Worm (Caenorhabditis elegans) whole organism, mixed stage, embryonic: ENCODE measurements around the gene ncx-2.

Experiments used
- M03D4.4 ChIP-seq: sonication (generic microtip); optimal IDR thresholded peaks from 2 replicates; lab custom pipeline; 2017; ENCODE audit warnings: mild to moderate bottlenecking, missing genetic modification characterization, missing compliant biosample characterization
- bed-3 ChIP-seq: fragments of 200-800 bp; sonication (Bioruptor generic); optimal IDR thresholded peaks from 3 replicates; lab custom pipeline; 2018; ENCODE audit warnings: mild to moderate bottlenecking, missing genetic modification characterization, moderate library complexity, missing compliant biosample characterization
- blmp-1 ChIP-seq: fragments of 150-350 bp; optimal IDR thresholded peaks from 2 replicates; lab custom pipeline; 2014; ENCODE audit warnings: missing biosample characterization, missing genetic modification characterization
- ceh-43 ChIP-seq: fragments of 200-800 bp; sonication (Bioruptor generic); optimal IDR thresholded peaks from 2 replicates; lab custom pipeline; 2018; ENCODE audit warnings: mild to moderate bottlenecking, missing genetic modification characterization, moderate library complexity, missing compliant biosample characterization
- ceh-83 ChIP-seq: fragments of 200-800 bp; sonication (Bioruptor generic); optimal IDR thresholded peaks from 2 replicates; lab custom pipeline; 2018; ENCODE audit warnings: mild to moderate bottlenecking, missing genetic modification characterization, missing compliant biosample characterization
- ces-1 ChIP-seq: fragments of 150-350 bp; optimal IDR thresholded peaks from 2 replicates; lab custom pipeline; 2014; ENCODE audit warnings: missing biosample characterization, missing genetic modification reagents, missing genetic modification characterization
- cnd-1 ChIP-seq: fragments of 200-800 bp; sonication (Bioruptor generic); optimal IDR thresholded peaks from 2 replicates; lab custom pipeline; 2018; ENCODE audit warnings: mild to moderate bottlenecking, missing genetic modification characterization, missing compliant biosample characterization
- drap-1 ChIP-seq: fragments of 200-800 bp; sonication (Bioruptor generic); optimal IDR thresholded peaks from 3 replicates; lab custom pipeline; 2018; ENCODE audit warnings: mild to moderate bottlenecking, missing genetic modification characterization, missing compliant biosample characterization
- elt-1 ChIP-seq: sonication (generic microtip); optimal IDR thresholded peaks from 2 replicates; lab custom pipeline; 2017; ENCODE audit warnings: missing genetic modification characterization, mild to moderate bottlenecking, missing compliant biosample characterization, antibody characterized with exemption, moderate library complexity, borderline replicate concordance; ENCODE audit not compliant: insufficient read depth
- elt-3 ChIP-seq: fragments of 150-350 bp; optimal IDR thresholded peaks from 2 replicates; lab custom pipeline; 2014; ENCODE audit warnings: missing biosample characterization, missing genetic modification characterization
- hlh-1 ChIP-seq: fragments of 150-350 bp; optimal IDR thresholded peaks from 2 replicates; lab custom pipeline; 2014; ENCODE audit warnings: missing biosample characterization, missing genetic modification reagents, missing genetic modification characterization
- lsy-2 ChIP-seq: fragments of 150-350 bp; optimal IDR thresholded peaks from 2 replicates; lab custom pipeline; 2014; ENCODE audit warnings: missing biosample characterization, missing genetic modification characterization
- mab-5 ChIP-seq: fragments of 150-350 bp; optimal IDR thresholded peaks from 2 replicates; lab custom pipeline; 2014; ENCODE audit warnings: missing biosample characterization, missing genetic modification characterization
- mep-1 ChIP-seq: fragments of 150-350 bp; optimal IDR thresholded peaks from 2 replicates; lab custom pipeline; 2017; ENCODE audit warnings: missing biosample characterization, missing genetic modification reagents, missing genetic modification characterization, inconsistent platforms
- mls-2 ChIP-seq: sonication (generic microtip); optimal IDR thresholded peaks from 2 replicates; lab custom pipeline; 2016; ENCODE audit warnings: mild to moderate bottlenecking, missing genetic modification characterization, moderate library complexity, missing compliant biosample characterization
- nhr-12 ChIP-seq: fragments of 150-350 bp; optimal IDR thresholded peaks from 2 replicates; lab custom pipeline; 2014; ENCODE audit warnings: missing biosample characterization, missing genetic modification characterization
- nhr-2 ChIP-seq: fragments of 150-350 bp; optimal IDR thresholded peaks from 2 replicates; lab custom pipeline; 2014; ENCODE audit warnings: missing biosample characterization, missing genetic modification characterization
- nhr-28 ChIP-seq: fragments of 150-350 bp; optimal IDR thresholded peaks from 2 replicates; lab custom pipeline; 2014; ENCODE audit warnings: missing biosample characterization, missing genetic modification characterization
- nhr-76 ChIP-seq: sonication (generic microtip); optimal IDR thresholded peaks from 2 replicates; lab custom pipeline; 2017; ENCODE audit warnings: missing biosample characterization, missing genetic modification characterization
- pha-4 ChIP-seq: fragments of 150-350 bp; optimal IDR thresholded peaks from 2 replicates; lab custom pipeline; 2018; ENCODE audit warnings: missing biosample characterization, missing genetic modification reagents, missing genetic modification characterization
- sptf-1 ChIP-seq: sonication (generic microtip); optimal IDR thresholded peaks from 2 replicates; lab custom pipeline; 2017; ENCODE audit warnings: mild to moderate bottlenecking, missing genetic modification characterization, moderate library complexity, missing compliant biosample characterization
- tbx-8 ChIP-seq: fragments of 200-800 bp; sonication (Bioruptor generic); optimal IDR thresholded peaks from 2 replicates; lab custom pipeline; 2018; ENCODE audit warnings: mild to moderate bottlenecking, missing genetic modification characterization, moderate library complexity, missing compliant biosample characterization
- unc-120 ChIP-seq: sonication (generic microtip); optimal IDR thresholded peaks from 2 replicates; lab custom pipeline; 2017; ENCODE audit warnings: missing genetic modification characterization, missing compliant biosample characterization; ENCODE audit not compliant: poor library complexity, severe bottlenecking
- unc-39 ChIP-seq: fragments of 150-350 bp; optimal IDR thresholded peaks from 2 replicates; lab custom pipeline; 2014; ENCODE audit warnings: missing biosample characterization, missing genetic modification characterization
- unc-62 ChIP-seq: fragments of 150-350 bp; optimal IDR thresholded peaks from 2 replicates; lab custom pipeline; 2014; ENCODE audit warnings: missing biosample characterization, missing genetic modification reagents, missing genetic modification characterization
- zip-8 ChIP-seq: fragments of 150-350 bp; optimal IDR thresholded peaks from 2 replicates; lab custom pipeline; 2014; ENCODE audit warnings: missing biosample characterization, missing genetic modification characterization
- ztf-11 ChIP-seq: fragments of 150-350 bp; optimal IDR thresholded peaks from 2 replicates; lab custom pipeline; 2014; ENCODE audit warnings: missing biosample characterization, missing genetic modification characterization

The ncx-2 gene

DNA sequence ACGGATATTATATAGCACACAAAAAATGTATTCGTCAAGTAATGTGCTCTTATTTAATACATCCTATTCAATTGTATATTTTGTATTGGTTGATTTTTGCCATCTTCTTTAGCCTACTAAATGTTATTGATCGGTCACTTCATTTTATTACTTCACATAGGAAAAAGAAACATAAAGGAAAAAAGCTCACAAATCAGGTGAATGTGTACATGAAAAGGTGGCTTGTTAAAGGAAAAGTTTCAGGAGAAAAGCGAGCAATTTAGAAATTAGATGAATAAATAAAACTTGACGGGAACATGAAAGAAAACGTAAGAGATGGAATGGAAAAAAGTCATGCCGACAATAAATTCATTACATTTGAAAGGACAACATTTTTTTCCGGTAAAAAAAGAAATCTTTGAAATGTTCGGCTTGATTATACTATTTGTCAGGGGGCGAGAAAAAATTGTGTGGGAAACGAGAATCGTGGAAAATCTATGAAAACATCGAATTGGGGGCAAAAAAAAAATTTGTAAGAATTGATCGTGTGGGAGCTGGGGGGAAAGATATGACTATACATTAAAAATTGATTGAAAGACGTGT is 28.0 kb upstream of the ncx-2 start:
- TF ChIP-seq M03D4.4 (tag; lab: Kevin White, UChicago) (peak; percentile 26), nhr-28 (tag; lab: Kevin White, UChicago) (no peak)
- TF ChIP-seq, all 35 proteins: peak for 1

ce11 chrV:5278001-5278400 is 25.5 kb upstream of the ncx-2 start, which contains the start of gene B0238.9:
TSS of gene B0238.9 (minus strand) at chrV:5278101.
- no peak for TF ChIP-seq lsy-2
- no peak for TF ChIP-seq ztf-11 (tag; lab: Kevin White, UChicago)
- TF ChIP-seq nhr-76 (tag; lab: Kevin White, UChicago) = no peak
- no peak for TF ChIP-seq nhr-28 (tag; lab: Kevin White, UChicago)
- no peak for TF ChIP-seq mab-5 (tag; lab: Kevin White, UChicago)
- no peak for TF ChIP-seq pha-4 (tag; lab: Kevin White, UChicago)
- no peak for TF ChIP-seq mls-2 (tag; lab: Kevin White, UChicago)
- no peak for TF ChIP-seq ces-1 (GFP tag; lab: Kevin White, UChicago)

- TF ChIP-seq ceh-83 (GFP tag; lab: Kevin White, UChicago) = peak; percentile 90
- peak; percentile 27 for TF ChIP-seq sptf-1 (tag; lab: Kevin White, UChicago)
- peak; percentile 61 for TF ChIP-seq M03D4.4 (tag; lab: Kevin White, UChicago)
- TF ChIP-seq cnd-1 = peak; percentile 20
- peak; percentile 4 for TF ChIP-seq bed-3
- peak; percentile 71 for TF ChIP-seq drap-1
- peak; percentile 26 for TF ChIP-seq ceh-43
- TF ChIP-seq mls-2 (tag; lab: Kevin White, UChicago) = peak; percentile 12
- TF ChIP-seq tbx-8 (GFP tag; lab: Kevin White, UChicago) = peak; percentile 69
- TF ChIP-seq, all 35 proteins: peak for 9; not testable (repeated sequence) for 26
Measured at ce11 chrV:5284270-5284980, 19.1 kb upstream of the ncx-2 start.

ce11 chrV:5287273-5287672 is 16.2 kb upstream of the ncx-2 start, which contains the start of gene Y49G5A.1:
TSS of gene Y49G5A.1 (minus strand) at chrV:5287373.
- no peak for TF ChIP-seq elt-3 (tag; lab: Kevin White, UChicago)
- TF ChIP-seq tbx-8 (GFP tag; lab: Kevin White, UChicago) = no peak
- TF ChIP-seq nhr-76 (tag; lab: Kevin White, UChicago) = no peak
- TF ChIP-seq hlh-1 (tag; lab: Kevin White, UChicago) = no peak
- no peak for TF ChIP-seq lsy-2
- no peak for TF ChIP-seq unc-39 (tag; lab: Kevin White, UChicago)
- no peak for TF ChIP-seq blmp-1
- no peak for TF ChIP-seq pha-4 (tag; lab: Kevin White, UChicago)
- TF ChIP-seq bed-3 = no peak
- no peak for TF ChIP-seq ztf-11 (tag; lab: Kevin White, UChicago)
- no peak for TF ChIP-seq nhr-2 (tag; lab: Kevin White, UChicago)
- TF ChIP-seq sptf-1 (tag; lab: Kevin White, UChicago) = no peak
- no peak for TF ChIP-seq mep-1 (tag; lab: Kevin White, UChicago)
- TF ChIP-seq M03D4.4 (tag; lab: Kevin White, UChicago) = no peak
- TF ChIP-seq drap-1 = no peak

ce11 chrV:5288676-5289075 is 14.8 kb upstream of the ncx-2 start:
- TF ChIP-seq elt-1 = no peak
- TF ChIP-seq ces-1 (GFP tag; lab: Kevin White, UChicago) = peak; percentile 79

DNA sequence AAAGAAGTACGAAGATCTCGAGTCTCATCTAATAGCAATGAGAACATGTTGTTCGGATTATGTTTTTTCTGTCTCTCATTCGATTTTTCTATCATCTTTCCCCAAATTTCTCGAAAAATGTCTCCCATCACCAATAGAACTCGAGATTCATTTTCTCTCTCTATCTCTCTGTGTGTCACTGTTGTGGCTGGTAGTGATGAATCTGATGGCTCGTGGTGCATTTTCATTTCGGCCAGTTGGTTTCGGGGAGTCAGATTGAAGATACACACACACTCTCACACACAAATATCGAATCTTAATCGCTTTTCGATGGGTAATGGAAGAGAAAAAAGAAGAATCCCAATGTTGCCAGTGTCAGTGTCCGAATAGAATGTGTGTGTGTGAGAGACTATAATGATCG is 7.5 kb upstream of the ncx-2 start:
- TF ChIP-seq nhr-12 (tag; lab: Kevin White, UChicago) = no peak
- TF ChIP-seq hlh-1 (tag; lab: Kevin White, UChicago) = peak; percentile 84
- no peak for TF ChIP-seq tbx-8 (GFP tag; lab: Kevin White, UChicago)
- TF ChIP-seq mep-1 (tag; lab: Kevin White, UChicago) = no peak
- peak; percentile 61 for TF ChIP-seq unc-120 (tag; lab: Kevin White, UChicago)
- no peak for TF ChIP-seq zip-8
- TF ChIP-seq cnd-1 = no peak
- TF ChIP-seq unc-62 (GFP tag; lab: Kevin White, UChicago) = peak; percentile 80
